Worm (Caenorhabditis elegans): ENCODE data around the gene F41G3.6.
A peak's percentile ranks its signal among the peaks of the same experiment; 100 is the strongest.

F41G3.6 gene

DNA sequence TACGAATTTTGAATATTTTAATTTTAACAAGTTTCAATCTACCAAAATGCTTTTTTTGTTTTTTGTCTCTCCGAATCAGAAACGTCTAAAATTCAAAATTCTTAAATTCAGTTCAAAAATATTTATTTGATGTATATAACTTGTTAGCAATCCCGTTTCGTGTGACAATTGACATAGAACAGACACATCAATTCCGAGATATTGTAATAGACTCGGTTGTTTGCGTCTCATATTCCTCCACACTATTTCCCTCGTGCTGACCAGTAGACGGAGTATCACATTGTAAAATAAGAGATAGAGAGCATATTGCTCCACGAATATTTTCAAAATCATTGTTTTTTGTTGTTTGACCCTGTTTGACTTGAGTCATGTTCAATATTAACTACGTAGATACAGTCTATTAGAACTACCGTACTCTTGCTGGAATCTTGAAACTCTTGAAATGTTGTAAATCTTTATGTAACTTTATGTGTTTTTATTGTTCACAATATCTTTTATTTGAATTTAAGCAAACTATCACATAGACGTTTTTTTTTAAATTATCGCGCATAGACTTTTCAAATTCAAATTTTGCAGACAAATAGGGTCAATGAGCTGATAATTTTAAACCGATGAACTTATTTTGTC, 46.1 kb downstream of the F41G3.6 start, which contains the start of gene T13C2.3:
T13C2.3 (plus strand) TSS at position 577 of the 627 bp plus-strand sequence.
- TF ChIP-seq unc-62 (GFP tag; optimal IDR thresholded peaks at IDR 0.05) (peak; percentile 51), blmp-1 (tag; optimal IDR thresholded peaks at IDR 0.05) (no peak), nhr-28 (tag; optimal IDR thresholded peaks at IDR 0.05) (no peak), lin-32 (GFP tag; optimal IDR thresholded peaks at IDR 0.05) (no peak), hlh-1 (tag; optimal IDR thresholded peaks at IDR 0.05) (peak; percentile 66), drap-1 (GFP tag; optimal IDR thresholded peaks at IDR 0.05) (no peak), elt-1 (tag; optimal IDR thresholded peaks at IDR 0.05; ENCODE audit: borderline replicate concordance, insufficient read depth) (no peak)

DNA sequence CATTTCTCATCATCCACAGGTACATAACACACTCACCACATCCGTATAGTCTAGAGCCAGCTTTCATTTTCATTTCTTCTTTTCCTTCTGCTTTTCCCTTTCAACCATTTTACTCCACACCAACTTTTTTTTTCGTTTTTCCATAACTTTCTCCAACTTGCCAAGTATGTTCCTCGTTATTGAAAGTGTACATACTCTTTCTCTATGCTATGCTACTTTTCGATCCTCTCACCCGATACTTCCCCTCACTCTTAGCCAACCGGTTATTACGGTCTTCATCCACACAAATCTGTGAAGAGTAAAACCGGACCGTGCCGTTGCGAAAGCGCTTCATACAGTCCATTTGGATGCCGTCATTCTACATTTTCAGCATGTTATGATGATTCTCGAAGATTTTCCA, 49.2 kb downstream of the F41G3.6 start, which contains the start of gene T13C2.2:
T13C2.2 (plus strand) TSS at position 301 of the 400 bp plus-strand sequence.
- TF ChIP-seq nhr-2 (tag; optimal IDR thresholded peaks at IDR 0.05) = no peak
- no peak for TF ChIP-seq sem-2 (GFP tag; optimal IDR thresholded peaks at IDR 0.05)
- no peak for TF ChIP-seq ham-2 (GFP tag; optimal IDR thresholded peaks at IDR 0.05)

Data from whole organism, mixed stage, embryonic.